Fruit fly (Drosophila melanogaster): ENCODE measurements around the gene eIF1A.

The eIF1A gene

DNA sequence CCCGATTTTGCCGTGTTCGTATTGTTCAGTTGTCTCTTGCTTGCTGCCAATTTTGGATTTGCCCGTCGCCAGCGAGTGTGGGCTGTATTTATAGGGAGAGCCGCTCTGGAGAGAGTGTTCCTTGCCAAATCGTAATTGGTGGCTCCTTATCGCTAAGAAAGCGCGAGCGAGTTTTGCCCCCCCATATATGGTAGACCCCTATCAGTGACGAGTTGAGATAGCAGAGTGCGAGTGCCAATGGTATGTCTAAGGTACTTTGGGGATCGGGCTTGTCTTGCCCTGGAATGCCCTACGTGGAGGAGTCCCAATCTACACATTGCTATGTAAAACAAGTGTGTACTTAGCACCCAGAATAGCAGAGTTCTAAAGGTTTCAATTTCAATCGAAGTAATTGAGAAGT lies 5.0 kb downstream of the eIF1A start, which contains the start of gene CG7142 (continued):
- TF ChIP-seq CG8944 (GFP tag; optimal IDR thresholded peaks at IDR 0.05) (no peak), Lim3 (GFP tag; IDR thresholded peaks at IDR 0.05) (no peak), disco-r (GFP tag; optimal IDR thresholded peaks at IDR 0.05) (no peak), HLH3B (GFP tag; IDR thresholded peaks at IDR 0.05) (no peak), exex (tag; optimal IDR thresholded peaks at IDR 0.05) (peak; percentile 56), CG14667 (GFP tag; IDR thresholded peaks at IDR 0.05) (no peak), Hmr (GFP tag; optimal IDR thresholded peaks at IDR 0.05) (peak; percentile 21), CG31224 (GFP tag; IDR thresholded peaks at IDR 0.05) (no peak), ci (GFP tag; IDR thresholded peaks at IDR 0.05) (no peak), kay (GFP tag; optimal IDR thresholded peaks at IDR 0.05) (no peak), h (optimal IDR thresholded peaks at IDR 0.05) (no peak), Trl (optimal IDR thresholded peaks at IDR 0.05) (peak in 1 of 2 experiments; percentile 4), Trl (GFP tag; optimal IDR thresholded peaks at IDR 0.05) (no peak), CG6791 (GFP tag; IDR thresholded peaks at IDR 0.05; ENCODE audit: partially characterized antibody) (no peak), run (tag; optimal IDR thresholded peaks at IDR 0.05) (no peak), schlank (tag; optimal IDR thresholded peaks at IDR 0.05) (no peak), lab (GFP tag; optimal IDR thresholded peaks at IDR 0.05) (peak; percentile 5), CG15514 (GFP tag; optimal IDR thresholded peaks at IDR 0.05) (no peak), CG8281 (tag; optimal IDR thresholded peaks at IDR 0.05) (no peak), CG4854 (GFP tag; optimal IDR thresholded peaks at IDR 0.05) (no peak), CG9817 (tag; optimal IDR thresholded peaks at IDR 0.05) (no peak), cwo (GFP tag; optimal IDR thresholded peaks at IDR 0.05) (peak; percentile 18), sd (tag; optimal IDR thresholded peaks at IDR 0.05) (peak; percentile 55), p53 (GFP tag; optimal IDR thresholded peaks at IDR 0.05) (no peak), D (optimal IDR thresholded peaks at IDR 0.05) (no peak), D (GFP tag; optimal IDR thresholded peaks at IDR 0.05) (no peak), CG12769 (tag; optimal IDR thresholded peaks at IDR 0.05) (peak; percentile 68), CG3995 (GFP tag; optimal IDR thresholded peaks at IDR 0.05) (no peak), fd64A (GFP tag; optimal IDR thresholded peaks at IDR 0.05) (no peak), CG13123 (GFP tag; optimal IDR thresholded peaks at IDR 0.05) (no peak), Taf1 (GFP tag; IDR thresholded peaks at IDR 0.05) (no peak), sc (optimal IDR thresholded peaks at IDR 0.05) (no peak), sc (GFP tag; optimal IDR thresholded peaks at IDR 0.05) (no peak), CG12071 (GFP tag; optimal IDR thresholded peaks at IDR 0.05) (no peak), CG10274 (GFP tag; optimal IDR thresholded peaks at IDR 0.05) (peak; percentile 73), CG32772 (GFP tag; IDR thresholded peaks at IDR 0.05) (no peak), MESR4 (GFP tag; optimal IDR thresholded peaks at IDR 0.05) (no peak), sug (tag; optimal IDR thresholded peaks at IDR 0.05) (peak; percentile 91), CG11085 (GFP tag; IDR thresholded peaks at IDR 0.05) (no peak), btn (GFP tag; optimal IDR thresholded peaks at IDR 0.05) (no peak), crc (GFP tag; optimal IDR thresholded peaks at IDR 0.05) (no peak), Nf-YC (tag; optimal IDR thresholded peaks at IDR 0.05) (peak; percentile 1), Lhr (GFP tag; optimal IDR thresholded peaks at IDR 0.05) (no peak), CG18599 (GFP tag; optimal IDR thresholded peaks at IDR 0.05) (peak; percentile 76), lov (optimal IDR thresholded peaks at IDR 0.05) (no peak), lov (GFP tag; IDR thresholded peaks at IDR 0.05) (no peak), CG13296 (GFP tag; optimal IDR thresholded peaks at IDR 0.05) (no peak), Nf-YB (GFP tag; optimal IDR thresholded peaks at IDR 0.05) (no peak), Sox100B (GFP tag; optimal IDR thresholded peaks at IDR 0.05) (no peak), CG2120 (GFP tag; optimal IDR thresholded peaks at IDR 0.05) (peak; percentile 45), CG5953 (GFP tag; IDR thresholded peaks at IDR 0.05) (0 out of 2 replicates have a peak, but pooled peaks have one; percentile 5), CG33557 (GFP tag; optimal IDR thresholded peaks at IDR 0.05) (no peak), sim (GFP tag; IDR thresholded peaks at IDR 0.05) (no peak)
